Worm (Caenorhabditis elegans) whole organism, midembryonic: Measurements from ENCODE around the gene T02G5.7.

Experiments
- T22C8.4 ChIP-seq: fragments of 200-800 bp; sonication (Bioruptor generic); IDR thresholded peaks from 2 replicates; pipeline ENCODE4 v1.3.6; 2022; ENCODE audit warnings: missing genetic modification characterization, missing compliant biosample characterization
- cog-1 ChIP-seq: sonication (generic microtip); optimal IDR thresholded peaks from 2 replicates; lab custom pipeline; 2016; ENCODE audit warnings: missing genetic modification characterization, missing compliant biosample characterization
- flt-1 ChIP-seq: fragments of 200-800 bp; sonication (Bioruptor generic); IDR thresholded peaks from 2 replicates; pipeline ENCODE4 v1.3.6; 2022; ENCODE audit warnings: missing genetic modification characterization, missing compliant biosample characterization
- klf-2 ChIP-seq: fragments of 200-800 bp; sonication (Bioruptor generic); conservative IDR thresholded peaks from 2 replicates; pipeline ENCODE4 v1.3.6; 2022; ENCODE audit warnings: missing genetic modification reagents, missing genetic modification characterization, missing compliant biosample characterization
- med-1 ChIP-seq: sonication (generic microtip); optimal IDR thresholded peaks from 2 replicates; lab custom pipeline; 2017; ENCODE audit warnings: missing genetic modification characterization, mild to moderate bottlenecking, missing compliant biosample characterization, antibody characterized with exemption, missing genetic modification reagents; ENCODE audit not compliant: insufficient read depth
- ref-1 ChIP-seq: fragments of 200-800 bp; sonication (Bioruptor generic); conservative IDR thresholded peaks from 2 replicates; pipeline ENCODE4 v1.3.6; 2022; ENCODE audit warnings: missing genetic modification reagents, missing genetic modification characterization, missing compliant biosample characterization
- tab-1 ChIP-seq: fragments of 200-800 bp; sonication (Bioruptor generic); IDR thresholded peaks from 2 replicates; pipeline ENCODE4 v1.3.6; 2022; ENCODE audit warnings: missing genetic modification characterization, missing compliant biosample characterization
- ztf-23 ChIP-seq: fragments of 200-800 bp; sonication (Bioruptor generic); IDR thresholded peaks from 2 replicates; pipeline ENCODE4 v1.3.6; 2022; ENCODE audit warnings: missing genetic modification reagents, missing genetic modification characterization, missing compliant biosample characterization
- ztf-29 ChIP-seq: fragments of 200-800 bp; sonication (Bioruptor generic); IDR thresholded peaks from 2 replicates; pipeline ENCODE4 v1.3.6; 2022; ENCODE audit warnings: missing genetic modification reagents, missing genetic modification characterization, missing compliant biosample characterization

T02G5.7 gene

DNA sequence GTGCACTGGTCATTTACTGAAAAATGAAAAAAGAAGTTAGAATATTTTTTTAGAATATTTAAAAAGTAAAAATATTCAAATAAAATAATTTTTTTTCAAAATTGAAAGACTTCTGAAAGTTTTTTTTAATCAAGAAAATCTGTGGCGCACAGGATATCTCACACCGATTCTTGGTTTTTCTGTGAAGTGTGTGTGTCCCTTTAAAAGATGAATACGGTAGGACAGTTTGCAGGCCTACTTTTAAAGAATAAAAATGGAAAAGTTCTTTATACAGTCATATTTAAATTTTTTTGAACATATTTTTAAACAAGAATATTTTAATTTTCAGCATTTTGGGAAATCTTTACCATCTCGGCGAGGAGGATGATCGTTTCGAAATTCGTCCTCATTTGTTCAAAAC, 23.2 kb downstream of the T02G5.7 start, which contains the start of gene mct-5:
mct-5 (minus strand) TSS at position 16 of the 400 bp plus-strand sequence.
- TF ChIP-seq T22C8.4 (GFP tag; lab: Robert Waterston, UW), result no peak
- TF ChIP-seq med-1, result no peak
- TF ChIP-seq tab-1 (GFP tag; lab: Robert Waterston, UW), result no peak
- no peak for TF ChIP-seq cog-1 (tag; lab: Kevin White, UChicago)
- no peak for TF ChIP-seq ref-1
- TF ChIP-seq ztf-29 (GFP tag; lab: Robert Waterston, UW), result no peak
- TF ChIP-seq ztf-23 (GFP tag; lab: Robert Waterston, UW), result no peak
- no peak for TF ChIP-seq flt-1 (GFP tag; lab: Robert Waterston, UW)
- TF ChIP-seq klf-2 (GFP tag; lab: Robert Waterston, UW), result no peak

DNA sequence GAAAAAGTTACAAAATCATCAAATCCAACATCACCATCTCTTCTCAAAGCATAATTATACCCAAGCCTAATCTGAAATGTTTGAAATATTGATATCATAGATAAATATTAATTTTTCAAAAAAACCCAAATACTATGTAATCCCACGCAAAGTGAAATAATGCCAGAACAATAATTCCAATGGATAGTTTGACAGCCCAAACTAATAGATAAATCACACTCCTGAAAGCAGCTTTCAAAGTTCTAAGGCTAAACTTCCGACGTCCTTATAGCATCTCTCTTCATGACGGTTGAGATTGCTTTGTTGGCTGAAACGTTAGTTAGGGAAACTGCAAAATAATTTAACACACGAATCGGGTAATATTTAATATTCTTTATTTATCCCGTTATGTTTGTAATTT, 23.8 kb downstream of the T02G5.7 start:
- TF ChIP-seq med-1 (no peak), ztf-29 (GFP tag; lab: Robert Waterston, UW) (no peak)

- TF ChIP-seq T22C8.4 (GFP tag; lab: Robert Waterston, UW), result no peak
- TF ChIP-seq ref-1, result no peak
- no peak for TF ChIP-seq flt-1 (GFP tag; lab: Robert Waterston, UW)
- TF ChIP-seq med-1, result no peak
- no peak for TF ChIP-seq cog-1 (tag; lab: Kevin White, UChicago)
- TF ChIP-seq klf-2 (GFP tag; lab: Robert Waterston, UW), result no peak
- no peak for TF ChIP-seq tab-1 (GFP tag; lab: Robert Waterston, UW)
These were observed 25.4 kb downstream of the T02G5.7 start, which contains the start of gene mmaa-1 for ce11 chrII:7100838-7101237. mmaa-1 (minus strand) TSS chrII:7101165.

- TF ChIP-seq cog-1 (tag; lab: Kevin White, UChicago) (no peak), klf-2 (GFP tag; lab: Robert Waterston, UW) (no peak), ref-1 (no peak), flt-1 (GFP tag; lab: Robert Waterston, UW) (no peak)
These were observed 26.9 kb downstream of the T02G5.7 start for ce11 chrII:7102288-7102687.

ce11 chrII:7103111-7103510, 27.7 kb downstream of the T02G5.7 start:
- TF ChIP-seq ztf-29 (GFP tag; lab: Robert Waterston, UW) (no peak), cog-1 (tag; lab: Kevin White, UChicago) (no peak), klf-2 (GFP tag; lab: Robert Waterston, UW) (no peak), tab-1 (GFP tag; lab: Robert Waterston, UW) (no peak)

DNA sequence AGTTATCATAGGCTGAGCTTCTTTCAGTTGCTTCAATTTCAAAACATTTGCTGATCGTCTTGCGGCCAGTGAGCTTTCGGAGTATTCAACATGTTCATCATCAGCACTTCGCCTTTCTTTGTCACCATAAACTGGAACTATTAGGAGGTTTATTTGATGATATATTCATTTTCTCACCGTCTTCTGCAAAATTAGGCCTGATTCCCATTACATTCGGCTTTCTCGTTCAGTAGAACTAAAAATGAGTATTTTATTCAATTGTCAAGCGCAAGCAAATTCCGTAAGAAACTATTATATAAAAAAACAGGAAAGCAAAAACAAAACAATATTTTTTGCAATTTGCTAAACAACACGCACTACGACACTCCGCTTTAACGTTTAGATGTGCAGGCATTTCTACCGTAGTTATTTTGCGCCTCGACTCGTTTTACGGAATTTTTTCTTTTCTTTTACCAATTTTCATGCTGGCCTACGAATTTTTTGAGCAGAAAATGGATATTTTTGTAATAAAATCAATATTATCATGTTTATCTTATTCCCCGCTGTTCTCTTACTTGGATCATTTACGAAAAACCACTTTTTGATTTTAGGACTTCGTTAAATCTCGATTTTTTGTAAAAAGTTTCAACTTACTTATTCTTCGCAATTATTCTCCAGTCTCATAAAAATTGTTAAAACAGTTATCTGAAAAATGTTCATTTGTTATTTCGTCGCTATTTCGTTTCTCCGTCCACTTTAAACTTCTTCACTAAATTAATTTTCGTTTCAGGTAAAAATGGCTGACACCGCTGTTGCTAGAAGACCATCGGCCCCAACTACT, 29.6 kb downstream of the T02G5.7 start, which contains the start of the genes farl-11 and rpl-33:
farl-11 (minus strand) TSS at position 242 of the 820 bp plus-strand sequence.
rpl-33 (plus strand) TSS at position 770 of the 820 bp plus-strand sequence.
- no peak for TF ChIP-seq cog-1 (tag; lab: Kevin White, UChicago)
- TF ChIP-seq med-1, result no peak
- 0 out of 2 replicates have a peak, but pooled peaks have one; percentile 32 for TF ChIP-seq flt-1 (GFP tag; lab: Robert Waterston, UW)
- no peak for TF ChIP-seq tab-1 (GFP tag; lab: Robert Waterston, UW)
- no peak for TF ChIP-seq klf-2 (GFP tag; lab: Robert Waterston, UW)
- TF ChIP-seq T22C8.4 (GFP tag; lab: Robert Waterston, UW), result no peak
- no peak for TF ChIP-seq ztf-29 (GFP tag; lab: Robert Waterston, UW)
- peak; percentile 57; the same call in 1 of the 2 replicates for TF ChIP-seq ztf-23 (GFP tag; lab: Robert Waterston, UW)
- no peak for TF ChIP-seq ref-1

ce11 chrII:7106313-7106712, 30.9 kb downstream of the T02G5.7 start:
- no peak for TF ChIP-seq flt-1 (GFP tag; lab: Robert Waterston, UW)
- TF ChIP-seq tab-1 (GFP tag; lab: Robert Waterston, UW), result no peak

ce11 chrII:7109956-7110355, 34.5 kb downstream of the T02G5.7 start, which contains the start of gene F10E7.9:
F10E7.9 (minus strand) TSS chrII:7110056.
- TF ChIP-seq ztf-23 (GFP tag; lab: Robert Waterston, UW), result no peak
- no peak for TF ChIP-seq tab-1 (GFP tag; lab: Robert Waterston, UW)
- TF ChIP-seq klf-2 (GFP tag; lab: Robert Waterston, UW), result no peak
- no peak for TF ChIP-seq med-1

- TF ChIP-seq ref-1, result no peak
- TF ChIP-seq T22C8.4 (GFP tag; lab: Robert Waterston, UW), result no peak
- TF ChIP-seq cog-1 (tag; lab: Kevin White, UChicago), result no peak
- TF ChIP-seq med-1, result no peak
- TF ChIP-seq ztf-29 (GFP tag; lab: Robert Waterston, UW), result no peak
- TF ChIP-seq tab-1 (GFP tag; lab: Robert Waterston, UW), result no peak
- TF ChIP-seq ztf-23 (GFP tag; lab: Robert Waterston, UW), result no peak
- TF ChIP-seq flt-1 (GFP tag; lab: Robert Waterston, UW), result no peak
- TF ChIP-seq klf-2 (GFP tag; lab: Robert Waterston, UW), result no peak
These were observed 35.7 kb downstream of the T02G5.7 start for ce11 chrII:7111012-7111656.

DNA sequence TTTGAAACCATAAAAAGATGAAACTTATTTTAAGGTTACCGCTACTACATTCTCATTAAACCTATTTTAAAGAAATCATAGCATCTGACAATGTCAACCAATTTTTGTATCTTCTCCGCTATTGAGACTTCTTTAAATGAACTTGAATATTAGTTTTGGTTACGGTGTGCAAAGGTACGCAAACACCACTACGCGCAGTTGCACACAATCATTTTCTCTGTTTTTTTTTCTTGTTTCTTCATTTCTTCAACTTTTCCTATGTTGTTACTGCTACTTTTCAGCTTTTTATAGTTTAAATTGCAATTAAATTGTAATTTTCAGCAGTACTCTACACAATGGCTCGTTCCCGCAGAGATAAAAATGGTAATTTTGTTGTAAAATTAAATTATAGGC, 36.2 kb downstream of the T02G5.7 start, which contains the start of gene F10E7.5:
F10E7.5 (plus strand) TSS at position 322 of the 393 bp plus-strand sequence.
- TF ChIP-seq ztf-23 (GFP tag; lab: Robert Waterston, UW) (no peak), med-1 (no peak), flt-1 (GFP tag; lab: Robert Waterston, UW) (no peak), klf-2 (GFP tag; lab: Robert Waterston, UW) (no peak), cog-1 (tag; lab: Kevin White, UChicago) (peak; percentile 35)
